Worm (Caenorhabditis elegans) whole organism, L2 larva: ENCODE results near the gene F49F1.10.
"Not testable (repeated sequence)": the region's sequence is repeated elsewhere in the genome, so short reads cannot be mapped to it uniquely, and the experiment has no call there.

Experiments used
- C34F6.9 ChIP-seq: fragments of 150-350 bp; optimal IDR thresholded peaks from 2 replicates; lab custom pipeline; 2014; ENCODE audit warnings: missing biosample characterization, missing genetic modification characterization
- F13H6.1 ChIP-seq: sonication (generic microtip); optimal IDR thresholded peaks from 2 replicates; lab custom pipeline; 2016; ENCODE audit warnings: missing genetic modification characterization, missing compliant biosample characterization
- Y55F3AM.14 ChIP-seq: fragments of 200-800 bp; sonication (Bioruptor generic); optimal IDR thresholded peaks from 2 replicates; lab custom pipeline; 2018; ENCODE audit warnings: mild to moderate bottlenecking, missing genetic modification characterization, missing compliant biosample characterization
- alr-1 ChIP-seq: fragments of 150-350 bp; optimal IDR thresholded peaks from 2 replicates; lab custom pipeline; 2014; ENCODE audit warnings: missing biosample characterization, missing genetic modification characterization
- ama-1 ChIP-seq: fragments of 150-350 bp; optimal IDR thresholded peaks from 2 replicates; lab custom pipeline; 2018; ENCODE audit warnings: inconsistent platforms
- blmp-1 ChIP-seq: sonication (generic microtip); optimal IDR thresholded peaks from 2 replicates; lab custom pipeline; 2017; ENCODE audit warnings: missing genetic modification characterization, mild to moderate bottlenecking, missing compliant biosample characterization, antibody characterized with exemption, moderate library complexity; ENCODE audit not compliant: insufficient read depth
- ceh-16 ChIP-seq: fragments of 150-350 bp; optimal IDR thresholded peaks from 2 replicates; lab custom pipeline; 2014; ENCODE audit warnings: missing biosample characterization, missing genetic modification characterization
- ceh-82 ChIP-seq: fragments of 150-350 bp; optimal IDR thresholded peaks from 2 replicates; lab custom pipeline; 2014; ENCODE audit warnings: missing biosample characterization, missing genetic modification characterization
- crh-2 ChIP-seq: sonication (generic microtip); optimal IDR thresholded peaks from 2 replicates; lab custom pipeline; 2017; ENCODE audit warnings: missing biosample characterization, missing genetic modification characterization
- egl-27 ChIP-seq: sonication (generic microtip); optimal IDR thresholded peaks from 3 replicates; lab custom pipeline; 2017; ENCODE audit warnings: missing biosample characterization, missing genetic modification reagents, missing genetic modification characterization
- elt-3 ChIP-seq: sonication (generic microtip); optimal IDR thresholded peaks from 2 replicates; lab custom pipeline; 2017; ENCODE audit warnings: missing biosample characterization, missing genetic modification characterization
- fos-1 ChIP-seq: fragments of 150-350 bp; optimal IDR thresholded peaks from 2 replicates; lab custom pipeline; 2014; ENCODE audit warnings: missing biosample characterization, missing genetic modification characterization
- lin-13 ChIP-seq: fragments of 150-350 bp; optimal IDR thresholded peaks from 2 replicates; lab custom pipeline; 2014; ENCODE audit warnings: missing biosample characterization, missing genetic modification reagents, missing genetic modification characterization
- lin-39 ChIP-seq: fragments of 150-350 bp; optimal IDR thresholded peaks from 2 replicates; lab custom pipeline; 2014; ENCODE audit warnings: missing biosample characterization, missing genetic modification reagents, missing genetic modification characterization
- mab-5 ChIP-seq: fragments of 150-350 bp; optimal IDR thresholded peaks from 2 replicates; lab custom pipeline; 2014; ENCODE audit warnings: missing biosample characterization, missing genetic modification characterization
- mdl-1 ChIP-seq, 2 experiments: fragments of 150-350 bp in 1 of 2; sonication (generic microtip) in 1 of 2; optimal IDR thresholded peaks; 2 replicates each; lab custom pipeline; 2017; ENCODE audit warnings: missing biosample characterization in 2 of 2, missing genetic modification characterization in 2 of 2
- nhr-10 ChIP-seq: sonication (generic microtip); optimal IDR thresholded peaks from 2 replicates; lab custom pipeline; 2017; ENCODE audit warnings: missing biosample characterization, missing genetic modification characterization
- nhr-11 ChIP-seq: fragments of 150-350 bp; optimal IDR thresholded peaks from 2 replicates; lab custom pipeline; 2014; ENCODE audit warnings: missing biosample characterization, missing genetic modification characterization
- nhr-12 ChIP-seq: fragments of 150-350 bp; optimal IDR thresholded peaks from 2 replicates; lab custom pipeline; 2014; ENCODE audit warnings: missing biosample characterization, missing genetic modification characterization
- nhr-21 ChIP-seq: fragments of 150-350 bp; optimal IDR thresholded peaks from 2 replicates; lab custom pipeline; 2014; ENCODE audit warnings: missing biosample characterization, missing genetic modification characterization
- nhr-23 ChIP-seq: fragments of 150-350 bp; optimal IDR thresholded peaks from 2 replicates; lab custom pipeline; 2014; ENCODE audit warnings: missing biosample characterization, missing genetic modification reagents, missing genetic modification characterization
- nhr-6 ChIP-seq: fragments of 150-350 bp; optimal IDR thresholded peaks from 2 replicates; lab custom pipeline; 2014; ENCODE audit warnings: missing biosample characterization, missing genetic modification characterization
- peb-1 ChIP-seq: fragments of 150-350 bp; optimal IDR thresholded peaks from 2 replicates; lab custom pipeline; 2014; ENCODE audit warnings: missing biosample characterization, missing genetic modification characterization
- sem-4 ChIP-seq: fragments of 150-350 bp; optimal IDR thresholded peaks from 2 replicates; lab custom pipeline; 2014; ENCODE audit warnings: missing biosample characterization, missing genetic modification reagents, missing genetic modification characterization
- skn-1 ChIP-seq: sonication (generic microtip); optimal IDR thresholded peaks from 2 replicates; lab custom pipeline; 2017; ENCODE audit warnings: missing biosample characterization, missing genetic modification characterization
- sma-3 ChIP-seq: sonication (generic microtip); optimal IDR thresholded peaks from 2 replicates; lab custom pipeline; 2016; ENCODE audit warnings: missing genetic modification reagents, missing genetic modification characterization, missing compliant biosample characterization
- sma-9 ChIP-seq, 2 experiments: fragments of 150-350 bp in 1 of 2; sonication (generic microtip) in 1 of 2; optimal IDR thresholded peaks; 2 replicates each; lab custom pipeline; 2014 to 2016; ENCODE audit warnings: missing genetic modification characterization in 2 of 2, mild to moderate bottlenecking in 1 of 2, missing biosample characterization in 1 of 2, missing compliant biosample characterization in 1 of 2, missing genetic modification reagents in 1 of 2, moderate library complexity in 1 of 2
- snpc-4 ChIP-seq: fragments of 150-350 bp; optimal IDR thresholded peaks from 2 replicates; lab custom pipeline; 2014; ENCODE audit warnings: missing biosample characterization, missing genetic modification characterization
- unc-39 ChIP-seq: fragments of 150-350 bp; optimal IDR thresholded peaks from 2 replicates; lab custom pipeline; 2014; ENCODE audit warnings: missing biosample characterization, missing genetic modification characterization
- unc-55 ChIP-seq: fragments of 150-350 bp; sonication (generic microtip); optimal IDR thresholded peaks from 3 replicates; lab custom pipeline; 2014; ENCODE audit warnings: missing biosample characterization, missing genetic modification reagents, missing genetic modification characterization
- unc-62 ChIP-seq: fragments of 150-350 bp; optimal IDR thresholded peaks from 2 replicates; lab custom pipeline; 2014; ENCODE audit warnings: missing biosample characterization, missing genetic modification reagents, missing genetic modification characterization
- ztf-11 ChIP-seq: sonication (generic microtip); optimal IDR thresholded peaks from 2 replicates; lab custom pipeline; 2017; ENCODE audit warnings: missing biosample characterization, missing genetic modification characterization

The F49F1.10 gene

DNA sequence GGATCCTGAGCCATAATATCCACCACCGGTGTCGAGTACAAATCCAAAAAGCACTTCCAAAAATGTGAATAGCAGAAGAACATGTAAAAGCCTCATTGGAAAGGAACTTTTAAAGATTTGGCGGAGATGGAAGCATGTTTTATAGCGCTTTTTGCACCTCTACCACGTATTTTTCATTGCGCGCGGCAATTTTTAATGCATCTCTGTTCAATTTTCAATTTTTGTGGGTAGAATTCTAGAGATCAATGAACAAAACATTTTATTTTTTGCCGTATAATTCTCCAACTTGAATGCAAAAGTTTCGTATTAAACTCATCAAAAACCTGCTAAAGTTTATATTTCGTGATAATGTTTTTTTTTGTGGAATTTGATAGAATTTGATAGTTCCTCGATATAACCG is 1.4 kb downstream of the F49F1.10 start, which contains the start of gene F49F1.9:
Gene F49F1.9 (minus strand): TSS at position 101 of the 400 bp plus-strand sequence.
- TF ChIP-seq mdl-1 (tag; optimal IDR thresholded peaks at IDR 0.05; lab: Kevin White, UChicago) (no peak), fos-1 (tag; lab: Kevin White, UChicago) (no peak), nhr-23 (no peak), ceh-82 (no peak), mab-5 (no peak), nhr-10 (tag; lab: Kevin White, UChicago) (no peak), unc-39 (tag; lab: Kevin White, UChicago) (no peak), snpc-4 (no peak), elt-3 (tag; lab: Kevin White, UChicago) (no peak), peb-1 (no peak), sem-4 (tag; lab: Kevin White, UChicago) (no peak), ama-1 (no peak), Y55F3AM.14 (GFP tag; lab: Kevin White, UChicago) (no peak), lin-13 (GFP tag; lab: Kevin White, UChicago) (no peak), ceh-16 (tag; lab: Kevin White, UChicago) (no peak)
- TF ChIP-seq, all 48 proteins: peak for 0

DNA sequence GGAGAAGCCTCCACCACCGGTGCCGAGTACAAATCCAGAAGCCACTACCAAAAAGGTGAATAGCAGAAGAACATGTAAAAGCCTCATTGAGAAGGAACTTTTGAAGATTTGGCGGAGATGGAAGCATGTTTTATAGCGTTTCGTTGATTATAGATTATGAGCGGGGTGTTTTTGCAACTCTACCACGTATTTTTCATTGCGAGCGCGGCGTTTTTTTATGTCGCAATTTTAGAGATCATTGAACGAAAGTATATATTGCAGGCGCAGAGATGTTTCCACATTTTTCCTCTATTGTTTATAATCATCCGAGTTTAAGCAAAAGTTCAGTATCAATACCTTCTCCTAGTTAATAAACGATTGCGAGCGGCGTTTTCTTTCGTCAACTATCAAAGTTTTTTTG is 3.2 kb downstream of the F49F1.10 start, which contains the start of gene F49F1.17:
Gene F49F1.17 (minus strand): TSS at position 101 of the 400 bp plus-strand sequence.
- TF ChIP-seq fos-1 (tag; lab: Kevin White, UChicago) (no peak), elt-3 (tag; lab: Kevin White, UChicago) (no peak), nhr-21 (tag; lab: Kevin White, UChicago) (no peak), nhr-11 (tag; lab: Kevin White, UChicago) (no peak), egl-27 (tag; lab: Kevin White, UChicago) (no peak)
- TF ChIP-seq, all 48 proteins: peak for 0

DNA sequence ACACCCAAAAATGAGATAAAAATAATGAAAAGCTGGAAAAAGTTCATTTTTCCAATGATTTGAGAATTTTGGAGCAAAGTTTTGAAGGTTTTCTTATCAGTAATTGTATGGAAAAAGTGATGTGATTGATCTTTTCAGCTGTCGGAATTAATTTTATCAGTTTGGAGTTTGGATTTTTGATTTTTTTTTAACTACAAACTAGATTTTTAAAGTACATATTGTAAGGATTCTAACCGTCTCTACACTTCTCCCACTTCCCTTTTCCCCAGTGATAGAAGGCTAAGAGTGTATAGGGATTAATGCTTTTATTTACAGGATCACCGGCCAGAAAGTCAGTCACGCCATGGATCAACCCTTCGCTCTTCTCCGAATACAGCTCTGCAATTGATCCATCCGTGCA is 13.3 kb downstream of the F49F1.10 start, which contains the start of gene F49F1.7:
Gene F49F1.7 (minus strand): TSS at position 101 of the 400 bp plus-strand sequence.
- not testable (repeated sequence) for TF ChIP-seq sma-3 (GFP tag; lab: Kevin White, UChicago); alr-1 (tag; lab: Kevin White, UChicago); nhr-6 (tag; lab: Kevin White, UChicago)

DNA sequence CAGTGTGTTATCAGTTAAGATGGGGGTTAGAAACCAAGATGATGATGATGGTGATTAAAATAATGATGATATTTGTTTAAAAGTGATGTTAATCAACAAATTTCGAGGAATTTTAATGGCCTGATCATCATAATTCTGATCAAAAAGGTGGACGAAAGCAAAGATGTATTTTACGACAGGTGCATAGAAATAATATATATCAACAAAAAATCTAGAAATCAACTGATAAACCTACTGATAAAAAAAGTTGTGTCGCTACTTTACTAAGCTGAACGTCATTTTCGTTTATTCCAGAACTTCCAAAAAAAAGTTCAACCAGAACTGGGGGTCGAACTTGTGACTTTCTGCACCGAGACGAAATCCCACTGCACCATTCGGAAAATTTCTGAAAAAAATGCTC is 15.8 kb downstream of the F49F1.10 start, which contains the start of gene mul-1:
Gene mul-1 (minus strand): TSS at position 84 of the 400 bp plus-strand sequence.
- TF ChIP-seq F13H6.1 (tag; lab: Kevin White, UChicago) (no peak), sma-3 (GFP tag; lab: Kevin White, UChicago) (no peak), blmp-1 (tag; lab: Kevin White, UChicago) (no peak), nhr-10 (tag; lab: Kevin White, UChicago) (no peak), nhr-23 (no peak), unc-62 (GFP tag; lab: Kevin White, UChicago) (no peak), Y55F3AM.14 (GFP tag; lab: Kevin White, UChicago) (no peak), skn-1 (tag; lab: Kevin White, UChicago) (no peak), elt-3 (tag; lab: Kevin White, UChicago) (no peak), ceh-16 (tag; lab: Kevin White, UChicago) (no peak)

DNA sequence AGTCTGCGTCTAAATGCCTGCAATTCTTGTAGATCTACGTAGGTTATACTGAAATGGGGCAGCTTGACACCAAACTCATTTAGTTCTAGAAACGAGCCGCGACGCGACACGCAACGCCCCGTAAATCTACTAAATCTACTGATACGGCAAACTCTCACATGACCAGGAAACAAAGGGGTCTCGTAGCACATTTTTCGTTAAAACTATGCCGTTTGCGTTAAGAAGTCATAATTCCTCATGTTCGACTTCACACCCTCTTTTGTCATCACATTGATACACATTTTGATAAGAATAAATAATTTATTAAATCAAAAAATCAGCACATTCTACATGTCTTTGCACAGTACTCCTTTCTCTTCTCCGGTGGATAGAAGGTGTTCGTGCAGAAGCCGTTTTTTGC is 17.9 kb downstream of the F49F1.10 start:
- TF ChIP-seq crh-2 = no peak
- no peak for TF ChIP-seq sma-9 (GFP tag; optimal IDR thresholded peaks at IDR 0.05; lab: Kevin White, UChicago)
- no peak for TF ChIP-seq sma-9 (tag; optimal IDR thresholded peaks at IDR 0.05; lab: Kevin White, UChicago)
- no peak for TF ChIP-seq ztf-11
- TF ChIP-seq nhr-6 (tag; lab: Kevin White, UChicago) = no peak
- no peak for TF ChIP-seq unc-55 (GFP tag; lab: Kevin White, UChicago)
- TF ChIP-seq ama-1 = no peak
- TF ChIP-seq C34F6.9 (tag; lab: Kevin White, UChicago) = no peak
- TF ChIP-seq lin-39 (tag; lab: Kevin White, UChicago) = no peak
- TF ChIP-seq egl-27 (tag; lab: Kevin White, UChicago) = no peak
- TF ChIP-seq unc-62 (GFP tag; lab: Kevin White, UChicago) = no peak
- TF ChIP-seq sem-4 (tag; lab: Kevin White, UChicago) = no peak
- no peak for TF ChIP-seq nhr-12
- TF ChIP-seq, all 48 proteins: peak for 0
